Fruit fly (Drosophila melanogaster) whole organism, wandering third instar larva: ENCODE results near the gene CG12194.
A peak's percentile ranks its signal among the peaks of the same experiment; 100 is the strongest.

Experiments
- Abd-B ChIP-seq: fragments of >200 bp; optimal IDR thresholded peaks from 2 replicates; lab custom pipeline; 2017; ENCODE audit warnings: missing biosample characterization, missing genetic modification characterization
- CG32264 ChIP-seq: fragments of 200-800 bp; sonication (Bioruptor generic); optimal IDR thresholded peaks from 2 replicates; lab custom pipeline; 2016; ENCODE audit warnings: missing biosample characterization, missing genetic modification characterization
- CG9705 ChIP-seq: fragments of 200-800 bp; sonication (Bioruptor generic); optimal IDR thresholded peaks from 2 replicates; lab custom pipeline; 2018; ENCODE audit warnings: missing biosample characterization, mild to moderate bottlenecking, missing genetic modification characterization
- CrebA ChIP-seq: fragments of 200-800 bp; sonication (Bioruptor generic); optimal IDR thresholded peaks from 2 replicates; lab custom pipeline; 2016; ENCODE audit warnings: missing biosample characterization, mild to moderate bottlenecking, missing genetic modification characterization, borderline replicate concordance
- Dfd ChIP-seq: fragments of >200 bp; optimal IDR thresholded peaks from 2 replicates; lab custom pipeline; 2017; ENCODE audit warnings: missing biosample characterization, missing genetic modification characterization
- Dif ChIP-seq: fragments of 200-275, 200-300 bp; sonication (Bioruptor generic); optimal IDR thresholded peaks from 2 replicates; lab custom pipeline; 2018; ENCODE audit warnings: missing biosample characterization, missing genetic modification characterization; ENCODE audit not compliant: partially characterized antibody
- GATAd ChIP-seq: sonication (Bioruptor generic); optimal IDR thresholded peaks from 2 replicates; lab custom pipeline; 2016; ENCODE audit warnings: missing biosample characterization, missing genetic modification characterization
- HLH106 ChIP-seq: fragments of 200-800 bp; optimal IDR thresholded peaks from 3 replicates; lab custom pipeline; 2019; ENCODE audit warnings: missing biosample characterization, mild to moderate bottlenecking, missing genetic modification characterization, moderate library complexity
- Hnf4 ChIP-seq: fragments of 200-800 bp; sonication (Bioruptor generic); optimal IDR thresholded peaks from 2 replicates; lab custom pipeline; 2016; ENCODE audit warnings: missing biosample characterization, mild to moderate bottlenecking, missing genetic modification characterization
- Hr78 ChIP-seq: fragments of >200 bp; optimal IDR thresholded peaks from 2 replicates; lab custom pipeline; 2017; ENCODE audit warnings: missing biosample characterization, missing genetic modification characterization
- Hr83 ChIP-seq: fragments of 200-300 bp; sonication (Bioruptor generic); optimal IDR thresholded peaks from 2 replicates; lab custom pipeline; 2016; ENCODE audit warnings: missing biosample characterization, mild to moderate bottlenecking, missing genetic modification characterization, moderate library complexity; ENCODE audit not compliant: poor library complexity, severe bottlenecking
- Jra ChIP-seq: sonication (Bioruptor generic); optimal IDR thresholded peaks from 2 replicates; lab custom pipeline; 2016; ENCODE audit warnings: missing biosample characterization, missing genetic modification characterization
- Mio ChIP-seq: sonication (Bioruptor generic); optimal IDR thresholded peaks from 2 replicates; lab custom pipeline; 2016; ENCODE audit warnings: missing biosample characterization, missing genetic modification characterization
- Myc ChIP-seq: fragments of >200 bp; optimal IDR thresholded peaks from 2 replicates; lab custom pipeline; 2017
- OdsH ChIP-seq: fragments of 200-800 bp; sonication (Bioruptor generic); optimal IDR thresholded peaks from 2 replicates; lab custom pipeline; 2016; ENCODE audit warnings: missing biosample characterization, mild to moderate bottlenecking, missing genetic modification characterization
- Rel ChIP-seq, 2 experiments: fragments of 200-800 bp; sonication (Bioruptor generic) in 1 of 2; optimal IDR thresholded peaks; 2 replicates in 1 of 2; 3 replicates in 1 of 2; lab custom pipeline; 2016 to 2019; ENCODE audit warnings: mild to moderate bottlenecking in 2 of 2, missing biosample characterization in 2 of 2, missing genetic modification characterization in 2 of 2, moderate library complexity in 1 of 2
- Sp1 ChIP-seq: fragments of 200-800 bp; sonication (Bioruptor generic); optimal IDR thresholded peaks from 3 replicates; lab custom pipeline; 2019; ENCODE audit warnings: missing biosample characterization, mild to moderate bottlenecking, missing genetic modification characterization, moderate library complexity
- Vsx2 ChIP-seq: fragments of 200-300, 225-300 bp; sonication (Bioruptor generic); optimal IDR thresholded peaks from 2 replicates; lab custom pipeline; 2018; ENCODE audit warnings: missing biosample characterization, missing genetic modification characterization; ENCODE audit not compliant: partially characterized antibody
- br ChIP-seq: fragments of 200-800 bp; sonication (Bioruptor generic); optimal IDR thresholded peaks from 2 replicates; lab custom pipeline; 2016; ENCODE audit warnings: missing biosample characterization, missing genetic modification characterization
- brk ChIP-seq: fragments of 200-800 bp; sonication (Bioruptor generic); optimal IDR thresholded peaks from 2 replicates; lab custom pipeline; 2016; ENCODE audit warnings: missing biosample characterization, mild to moderate bottlenecking, missing genetic modification characterization
- dmrt93B ChIP-seq: fragments of 200-800 bp; sonication (Bioruptor generic); optimal IDR thresholded peaks from 2 replicates; lab custom pipeline; 2018; ENCODE audit warnings: missing biosample characterization, mild to moderate bottlenecking, missing genetic modification characterization
- dsf ChIP-seq: sonication (Bioruptor generic); optimal IDR thresholded peaks from 2 replicates; lab custom pipeline; 2016; ENCODE audit warnings: missing biosample characterization, missing genetic modification characterization, borderline replicate concordance
- ey ChIP-seq: fragments of 200-800 bp; sonication (Bioruptor generic); optimal IDR thresholded peaks from 2 replicates; lab custom pipeline; 2016; ENCODE audit warnings: missing biosample characterization, missing genetic modification characterization
- foxo ChIP-seq, 2 experiments: fragments of 200-800 bp; sonication (Bioruptor generic); optimal IDR thresholded peaks; 2 replicates in 1 of 2; 3 replicates in 1 of 2; lab custom pipeline; 2016 to 2017; ENCODE audit warnings: missing biosample characterization in 2 of 2, missing genetic modification characterization in 2 of 2
- fru ChIP-seq: fragments of 200-800 bp; sonication (Bioruptor generic); optimal IDR thresholded peaks from 3 replicates; lab custom pipeline; 2016; ENCODE audit warnings: missing biosample characterization, mild to moderate bottlenecking, missing genetic modification characterization
- h ChIP-seq: fragments of 200-800 bp; sonication (Bioruptor generic); optimal IDR thresholded peaks from 3 replicates; lab custom pipeline; 2016; ENCODE audit warnings: missing biosample characterization, mild to moderate bottlenecking, missing genetic modification characterization
- jim ChIP-seq: fragments of 175-275, 200-325 bp; sonication (Bioruptor generic); optimal IDR thresholded peaks from 2 replicates; lab custom pipeline; 2016; ENCODE audit warnings: missing biosample characterization, mild to moderate bottlenecking, missing genetic modification characterization
- lola ChIP-seq: fragments of >200 bp; optimal IDR thresholded peaks from 2 replicates; lab custom pipeline; 2017; ENCODE audit warnings: missing biosample characterization, missing genetic modification characterization
- pan ChIP-seq: fragments of >200 bp; optimal IDR thresholded peaks from 2 replicates; lab custom pipeline; 2017
- psq ChIP-seq: fragments of 200-800 bp; sonication (Bioruptor generic); optimal IDR thresholded peaks from 3 replicates; lab custom pipeline; 2017; ENCODE audit warnings: missing biosample characterization, mild to moderate bottlenecking, missing genetic modification characterization, moderate library complexity
- rgr ChIP-seq: fragments of 200-800 bp; sonication (Bioruptor generic); optimal IDR thresholded peaks from 3 replicates; lab custom pipeline; 2016; ENCODE audit warnings: missing biosample characterization, mild to moderate bottlenecking, missing genetic modification characterization
- sage ChIP-seq: fragments of 200-800 bp; sonication (Bioruptor generic); optimal IDR thresholded peaks from 2 replicates; lab custom pipeline; 2016; ENCODE audit warnings: missing biosample characterization, mild to moderate bottlenecking, missing genetic modification characterization
- tai ChIP-seq: sonication (Bioruptor generic); optimal IDR thresholded peaks from 2 replicates; lab custom pipeline; 2016; ENCODE audit warnings: missing biosample characterization, missing genetic modification characterization
- usp ChIP-seq: fragments of >200 bp; optimal IDR thresholded peaks from 2 replicates; lab custom pipeline; 2017; ENCODE audit warnings: missing biosample characterization, missing genetic modification characterization
- woc ChIP-seq: sonication (Bioruptor generic); optimal IDR thresholded peaks from 2 replicates; lab custom pipeline; 2016; ENCODE audit warnings: missing biosample characterization, mild to moderate bottlenecking, missing genetic modification characterization

The CG12194 gene

dm6 chr2L:4835091-4835689 lies 3.0 kb upstream of the CG12194 start, which contains the start of gene Ir25a:
Gene Ir25a (minus strand): TSS chr2L:4835300.
- no peak for TF ChIP-seq CrebA (GFP tag; lab: Kevin White, UChicago)
- TF ChIP-seq CG32264 (GFP tag; lab: Kevin White, UChicago) = no peak
- TF ChIP-seq rgr (GFP tag; lab: Kevin White, UChicago) = no peak
- no peak for TF ChIP-seq woc
- TF ChIP-seq Rel (GFP tag; optimal IDR thresholded peaks at IDR 0.05; lab: Kevin White, UChicago) = no peak
- no peak for TF ChIP-seq Rel (tag; optimal IDR thresholded peaks at IDR 0.05; lab: Kevin White, UChicago)
- no peak for TF ChIP-seq Dif (GFP tag; lab: Kevin White, UChicago)
- TF ChIP-seq jim (GFP tag; lab: Kevin White, UChicago) = no peak
- no peak for TF ChIP-seq Jra (GFP tag; lab: Kevin White, UChicago)
- TF ChIP-seq Hr83 = no peak

dm6 chr2L:4836193-4836592 lies 2.0 kb upstream of the CG12194 start:
- TF ChIP-seq CrebA (GFP tag; lab: Kevin White, UChicago) (no peak), jim (GFP tag; lab: Kevin White, UChicago) (no peak), Sp1 (no peak), Hr83 (no peak), Abd-B (no peak), psq (no peak), Jra (GFP tag; lab: Kevin White, UChicago) (no peak), tai (GFP tag; lab: Kevin White, UChicago) (no peak), dmrt93B (GFP tag; lab: Kevin White, UChicago) (no peak), woc (no peak), foxo (GFP tag; optimal IDR thresholded peaks at IDR 0.05; lab: Kevin White, UChicago) (no peak), fru (no peak), lola (GFP tag; lab: Kevin White, UChicago) (no peak), Vsx2 (GFP tag; lab: Kevin White, UChicago) (no peak)
- TF ChIP-seq, all 38 proteins: peak for 0

DNA sequence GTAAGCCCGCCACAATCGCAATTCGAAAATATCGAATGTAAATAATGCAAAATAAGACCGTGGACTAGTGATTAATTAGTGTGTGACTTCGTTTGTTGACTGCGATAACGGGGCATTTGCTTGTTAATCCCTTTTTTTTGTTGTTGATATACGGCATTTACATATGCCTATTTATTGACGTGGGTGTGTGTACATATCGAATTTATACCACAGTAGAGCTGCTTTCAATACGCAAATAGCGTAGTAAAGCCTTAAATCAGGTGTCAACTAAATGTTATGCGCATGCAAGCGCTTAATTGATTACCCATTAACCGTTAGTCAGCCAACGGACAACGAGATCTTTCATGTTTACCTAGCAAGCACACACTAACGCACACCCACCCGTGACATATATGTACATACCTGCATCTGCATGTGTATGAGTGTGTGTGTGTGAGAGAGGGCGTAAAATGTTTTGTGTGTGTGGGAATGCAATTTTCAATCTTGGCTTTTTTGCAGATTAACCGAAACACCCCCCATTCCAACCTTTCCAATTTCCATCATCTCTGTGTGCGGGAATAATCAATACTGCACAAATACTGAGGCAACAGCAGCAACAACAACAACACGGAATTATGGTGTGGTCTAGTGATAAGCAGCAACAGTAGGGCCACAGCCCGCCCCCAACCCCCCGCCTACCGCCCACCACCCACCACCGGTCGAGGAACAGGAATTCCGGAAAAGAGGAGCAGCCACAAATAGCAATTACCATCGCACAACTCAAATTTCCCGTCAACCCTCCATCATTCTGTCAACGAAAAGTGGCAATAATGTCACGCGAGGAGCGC lies 560 bp downstream of the CG12194 start:
- no peak for TF ChIP-seq ey (GFP tag; lab: Kevin White, UChicago)
- TF ChIP-seq brk (GFP tag; lab: Kevin White, UChicago) = no peak
- no peak for TF ChIP-seq Abd-B
- no peak for TF ChIP-seq fru
- TF ChIP-seq CrebA (GFP tag; lab: Kevin White, UChicago) = no peak
- no peak for TF ChIP-seq Dfd (GFP tag; lab: Kevin White, UChicago)
- no peak for TF ChIP-seq Mio
- TF ChIP-seq Rel (GFP tag; optimal IDR thresholded peaks at IDR 0.05; lab: Kevin White, UChicago) = no peak
- TF ChIP-seq Rel (tag; optimal IDR thresholded peaks at IDR 0.05; lab: Kevin White, UChicago) = peak; percentile 36
- TF ChIP-seq Jra (GFP tag; lab: Kevin White, UChicago) = no peak

DNA sequence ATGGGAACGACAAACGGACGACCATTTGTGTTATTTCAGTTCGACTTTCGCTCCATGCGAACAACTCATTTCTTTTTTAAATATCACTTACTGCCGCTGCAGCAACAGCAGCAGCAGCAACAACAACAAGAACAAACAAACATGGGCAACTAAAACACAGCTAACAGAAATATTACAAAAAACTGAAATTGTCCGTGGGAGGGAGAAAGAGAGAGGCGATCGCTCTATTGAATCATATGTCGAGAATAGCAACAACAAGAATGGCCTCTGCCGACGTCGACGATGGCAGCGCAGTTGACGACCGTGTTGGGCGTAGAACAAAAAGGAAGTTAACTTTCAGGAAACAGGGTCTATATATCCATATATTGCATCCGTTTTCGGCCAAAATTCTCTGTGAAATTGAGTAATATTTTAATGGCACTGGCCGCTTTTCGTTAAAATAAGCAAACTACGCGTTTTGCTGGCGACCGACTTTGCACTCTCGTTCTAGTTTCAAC lies 8.5 kb downstream of the CG12194 start:
- TF ChIP-seq dsf (GFP tag; lab: Kevin White, UChicago) (no peak), foxo (GFP tag; optimal IDR thresholded peaks at IDR 0.05; lab: Kevin White, UChicago) (no peak), usp (GFP tag; lab: Kevin White, UChicago) (no peak), GATAd (no peak)
- TF ChIP-seq, all 38 proteins: peak for 0

DNA sequence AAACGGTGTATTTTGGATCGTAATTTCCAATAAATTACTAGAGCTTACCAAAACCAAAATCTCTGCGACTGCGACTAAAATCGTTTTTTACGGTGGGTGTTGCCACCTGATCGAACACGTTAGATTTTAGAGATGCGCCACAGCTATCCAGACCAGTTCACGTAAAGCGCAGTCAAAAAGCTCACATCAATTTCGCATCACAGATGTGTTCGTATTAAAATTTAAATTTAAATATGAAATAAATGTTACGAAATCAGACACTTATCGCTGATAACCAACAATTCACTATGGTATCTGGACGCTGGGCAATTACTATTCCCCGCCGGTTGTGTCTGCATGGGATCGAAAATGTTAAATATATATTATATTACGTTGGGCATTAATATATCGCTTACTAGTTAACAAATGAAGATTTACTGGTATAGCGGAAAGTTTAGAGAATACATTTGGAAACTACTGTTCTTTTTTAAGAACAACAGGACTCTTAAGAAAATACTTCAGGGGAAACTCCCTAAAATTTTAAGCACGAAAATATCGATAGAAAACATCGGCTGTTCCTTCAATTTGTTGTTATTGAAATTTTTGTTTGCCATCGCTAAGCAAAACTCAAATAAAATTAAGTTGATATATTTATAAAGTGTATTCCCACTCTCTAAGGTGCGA lies 9.2 kb downstream of the CG12194 start, which contains the start of the genes mxt and CG11927:
TSS of gene mxt (minus strand) at position 105 of the 663 bp plus-strand sequence.
TSS of gene CG11927 (plus strand) at position 576 of the 663 bp plus-strand sequence.
- TF ChIP-seq ey (GFP tag; lab: Kevin White, UChicago) (peak; percentile 38), brk (GFP tag; lab: Kevin White, UChicago) (no peak), h (GFP tag; lab: Kevin White, UChicago) (peak; percentile 45), Hr78 (no peak), br (GFP tag; lab: Kevin White, UChicago) (peak; percentile 2), lola (GFP tag; lab: Kevin White, UChicago) (no peak), rgr (GFP tag; lab: Kevin White, UChicago) (peak; percentile 42), Dif (GFP tag; lab: Kevin White, UChicago) (no peak), CG32264 (GFP tag; lab: Kevin White, UChicago) (no peak), Mio (no peak), psq (peak; percentile 43), CG9705 (peak; percentile 35), Myc (lab: Kevin White, UChicago) (peak; percentile 67), HLH106 (tag; lab: Kevin White, UChicago) (peak; percentile 62), fru (peak; percentile 27), OdsH (GFP tag; lab: Kevin White, UChicago) (no peak), sage (GFP tag; lab: Kevin White, UChicago) (peak; percentile 31), Rel (GFP tag; optimal IDR thresholded peaks at IDR 0.05; lab: Kevin White, UChicago) (no peak), Rel (tag; optimal IDR thresholded peaks at IDR 0.05; lab: Kevin White, UChicago) (peak; percentile 100), Hnf4 (GFP tag; lab: Kevin White, UChicago) (no peak), CrebA (GFP tag; lab: Kevin White, UChicago) (no peak), foxo (GFP tag; optimal IDR thresholded peaks at IDR 0.05; lab: Kevin White, UChicago) (peak in 1 of 2 experiments; percentile 62), pan (lab: Kevin White, UChicago) (no peak), GATAd (no peak), dmrt93B (GFP tag; lab: Kevin White, UChicago) (no peak), woc (peak; percentile 62)
